Fruit fly (Drosophila melanogaster) whole organism, embryonic: ENCODE results near the gene Naxe.

Experiments used
- Ada2b ChIP-seq: fragments of 200-800 bp; sonication (Bioruptor generic); IDR thresholded peaks from 2 replicates; pipeline ENCODE4 v1.3.6; 2022; ENCODE audit warnings: missing biosample characterization, missing genetic modification characterization
- Asciz ChIP-seq: fragments of 200-800 bp; sonication (Bioruptor generic); optimal IDR thresholded peaks from 2 replicates; lab custom pipeline; 2017; ENCODE audit warnings: missing biosample characterization, mild to moderate bottlenecking, missing genetic modification characterization, missing genetic modification reagents
- Awh ChIP-seq: fragments of 200-800 bp; sonication (Bioruptor generic); IDR thresholded peaks from 2 replicates; pipeline ENCODE4, ENCODE4 v1.3.6; 2022; ENCODE audit warnings: missing biosample characterization, missing genetic modification characterization
- Bdp1 ChIP-seq: fragments of 200-800 bp; sonication (Bioruptor generic); optimal IDR thresholded peaks from 3 replicates; lab custom pipeline; 2016; ENCODE audit warnings: missing biosample characterization, missing genetic modification characterization
- Blimp-1 ChIP-seq: fragments of 200-800 bp; sonication (Bioruptor generic); optimal IDR thresholded peaks from 3 replicates; lab custom pipeline; 2018; ENCODE audit warnings: missing biosample characterization, missing genetic modification characterization, mild to moderate bottlenecking, moderate library complexity, missing genetic modification reagents
- CG10366 ChIP-seq: fragments of 200-800 bp; sonication (Bioruptor generic); IDR thresholded peaks from 2 replicates; pipeline ENCODE4 v1.3.6; 2022; ENCODE audit warnings: missing biosample characterization, missing genetic modification characterization
- CG10431 ChIP-seq: fragments of 200-800 bp; sonication (Bioruptor generic); optimal IDR thresholded peaks from 3 replicates; lab custom pipeline; 2018; ENCODE audit warnings: missing biosample characterization, mild to moderate bottlenecking, missing genetic modification characterization
- CG10979 ChIP-seq: fragments of 200-800 bp; sonication (Bioruptor generic); optimal IDR thresholded peaks from 2 replicates; lab custom pipeline; 2018; ENCODE audit warnings: missing biosample characterization, mild to moderate bottlenecking, missing genetic modification characterization, moderate library complexity
- CG11085 ChIP-seq: fragments of 200-800 bp; sonication (Bioruptor generic); IDR thresholded peaks from 2 replicates; pipeline ENCODE4 v1.3.6; 2022; ENCODE audit warnings: missing biosample characterization, missing genetic modification characterization
- CG12104 ChIP-seq: fragments of 200-800 bp; sonication (Bioruptor generic); optimal IDR thresholded peaks from 3 replicates; lab custom pipeline; 2016; ENCODE audit warnings: missing biosample characterization, missing genetic modification characterization
- CG13424 ChIP-seq: fragments of 200-800 bp; sonication (Bioruptor generic); optimal IDR thresholded peaks from 2 replicates; lab custom pipeline; 2019; ENCODE audit warnings: missing biosample characterization, mild to moderate bottlenecking, missing genetic modification characterization, moderate library complexity
- CG15601 ChIP-seq: fragments of 200-800 bp; sonication (Bioruptor generic); optimal IDR thresholded peaks from 3 replicates; lab custom pipeline; 2019; ENCODE audit warnings: missing biosample characterization, mild to moderate bottlenecking, missing genetic modification characterization, moderate library complexity
- CG16815 ChIP-seq: fragments of 200-800 bp; sonication (Bioruptor generic); optimal IDR thresholded peaks from 3 replicates; lab custom pipeline; 2017; ENCODE audit warnings: missing biosample characterization, mild to moderate bottlenecking, missing genetic modification characterization
- CG17186 ChIP-seq: fragments of 200-800 bp; sonication (Bioruptor generic); optimal IDR thresholded peaks from 3 replicates; lab custom pipeline; 2017; ENCODE audit warnings: missing biosample characterization, missing genetic modification reagents, missing genetic modification characterization
- CG2116 ChIP-seq: fragments of 200-800 bp; sonication (Bioruptor generic); optimal IDR thresholded peaks from 3 replicates; lab custom pipeline; 2018; ENCODE audit warnings: missing biosample characterization, mild to moderate bottlenecking, missing genetic modification characterization
- CG2120 ChIP-seq: fragments of 200-800 bp; sonication (Bioruptor generic); optimal IDR thresholded peaks from 3 replicates; lab custom pipeline; 2016; ENCODE audit warnings: missing biosample characterization, missing genetic modification characterization
- CG3065 ChIP-seq: fragments of 200-800 bp; sonication (Bioruptor generic); optimal IDR thresholded peaks from 2 replicates; lab custom pipeline; 2016; ENCODE audit warnings: missing biosample characterization, missing genetic modification characterization
- CG31441 ChIP-seq: fragments of 200-800 bp; sonication (Bioruptor generic); IDR thresholded peaks from 2 replicates; pipeline ENCODE4 v1.3.6; 2022; ENCODE audit warnings: missing biosample characterization, missing genetic modification characterization
- CG33213 ChIP-seq: fragments of 200-800 bp; sonication (Bioruptor generic); optimal IDR thresholded peaks from 3 replicates; lab custom pipeline; 2016; ENCODE audit warnings: missing biosample characterization, missing genetic modification characterization
- CG3847 ChIP-seq: fragments of 200-800 bp; sonication (Bioruptor generic); IDR thresholded peaks from 2 replicates; pipeline ENCODE4 v1.3.6; 2022; ENCODE audit warnings: missing biosample characterization, missing genetic modification characterization
- CG7271 ChIP-seq: fragments of 200-800 bp; sonication (Bioruptor generic); optimal IDR thresholded peaks from 2 replicates; lab custom pipeline; 2018; ENCODE audit warnings: missing biosample characterization, mild to moderate bottlenecking, missing genetic modification characterization, moderate library complexity
- CG9727 ChIP-seq: fragments of 200-800 bp; sonication (Bioruptor generic); optimal IDR thresholded peaks from 3 replicates; lab custom pipeline; 2017; ENCODE audit warnings: missing biosample characterization, mild to moderate bottlenecking, missing genetic modification characterization
- CrebB ChIP-seq: fragments of 200-800 bp; sonication (Bioruptor generic); optimal IDR thresholded peaks from 3 replicates; lab custom pipeline; 2018; ENCODE audit warnings: missing biosample characterization, mild to moderate bottlenecking, missing genetic modification characterization
- Dp ChIP-seq: fragments of 200-800 bp; sonication (Bioruptor generic); optimal IDR thresholded peaks from 2 replicates; lab custom pipeline; 2018; ENCODE audit warnings: missing biosample characterization, mild to moderate bottlenecking, missing genetic modification characterization, moderate library complexity
- ERR ChIP-seq: fragments of 200-800 bp; sonication (Bioruptor generic); optimal IDR thresholded peaks from 2 replicates; lab custom pipeline; 2016; ENCODE audit warnings: missing biosample characterization, missing genetic modification characterization
- Fer1 ChIP-seq: fragments of 200-800 bp; sonication (Bioruptor generic); optimal IDR thresholded peaks from 2 replicates; lab custom pipeline; 2017; ENCODE audit warnings: missing biosample characterization, mild to moderate bottlenecking, missing genetic modification characterization
- Hey ChIP-seq: fragments of 200-800 bp; sonication (Bioruptor generic); optimal IDR thresholded peaks from 3 replicates; lab custom pipeline; 2018; ENCODE audit warnings: missing biosample characterization, mild to moderate bottlenecking, missing genetic modification characterization
- NC2β ChIP-seq: fragments of 200-800 bp; sonication (Bioruptor generic); optimal IDR thresholded peaks from 2 replicates; lab custom pipeline; 2016; ENCODE audit warnings: missing biosample characterization, missing genetic modification characterization
- Sry-δ ChIP-seq: fragments of 200-800 bp; sonication (Bioruptor generic); optimal IDR thresholded peaks from 2 replicates; lab custom pipeline; 2016; ENCODE audit warnings: missing biosample characterization, missing genetic modification characterization
- Stat92E ChIP-seq, 3 experiments: fragments of >200 bp in 2 of 3; fragments of 200-800 bp in 1 of 3; sonication (Bioruptor generic) in 1 of 3; optimal IDR thresholded peaks; 2 replicates each; lab custom pipeline; 2017 to 2019; ENCODE audit warnings: missing biosample characterization in 3 of 3, missing genetic modification characterization in 3 of 3, mild to moderate bottlenecking in 1 of 3, moderate library complexity in 1 of 3
- aop ChIP-seq: fragments of 200-800 bp; sonication (Bioruptor generic); IDR thresholded peaks from 2 replicates; pipeline ENCODE4 v1.3.6; 2022; ENCODE audit warnings: missing biosample characterization, missing genetic modification characterization
- bbx ChIP-seq: fragments of 200-800 bp; sonication (Bioruptor generic); IDR thresholded peaks from 2 replicates; pipeline ENCODE4 v1.3.6; 2022; ENCODE audit warnings: missing biosample characterization, missing genetic modification characterization; ENCODE audit not compliant: partially characterized antibody
- bcd ChIP-seq: fragments of 200-800 bp; sonication (Bioruptor generic); optimal IDR thresholded peaks from 2 replicates; lab custom pipeline; 2017; ENCODE audit warnings: missing biosample characterization, mild to moderate bottlenecking, missing genetic modification characterization
- cato ChIP-seq: fragments of 200-800 bp; sonication (Bioruptor generic); optimal IDR thresholded peaks from 2 replicates; lab custom pipeline; 2016; ENCODE audit warnings: missing biosample characterization, missing genetic modification characterization, borderline replicate concordance
- ci ChIP-seq: fragments of 200-800 bp; sonication (Bioruptor generic); IDR thresholded peaks from 3 replicates; pipeline ENCODE4 v1.3.6; 2022; ENCODE audit warnings: missing biosample characterization, missing genetic modification characterization
- corto ChIP-seq: fragments of 200-800 bp; sonication (Bioruptor generic); optimal IDR thresholded peaks from 2 replicates; lab custom pipeline; 2016; ENCODE audit warnings: missing biosample characterization, mild to moderate bottlenecking, missing genetic modification characterization, moderate library complexity
- dm ChIP-seq: fragments of 200-800 bp; sonication (Bioruptor generic); optimal IDR thresholded peaks from 3 replicates; lab custom pipeline; 2016; ENCODE audit warnings: missing biosample characterization, missing genetic modification characterization
- dmrt99B ChIP-seq: fragments of 200-800 bp; sonication (Bioruptor generic); optimal IDR thresholded peaks from 2 replicates; lab custom pipeline; 2018; ENCODE audit warnings: missing biosample characterization, mild to moderate bottlenecking, missing genetic modification characterization, moderate library complexity
- ems ChIP-seq: fragments of 200-800 bp; sonication (Bioruptor generic); optimal IDR thresholded peaks from 3 replicates; lab custom pipeline; 2016; ENCODE audit warnings: missing biosample characterization, missing genetic modification characterization
- gem ChIP-seq: fragments of 200-800 bp; sonication (Bioruptor generic); optimal IDR thresholded peaks from 2 replicates; lab custom pipeline; 2019; ENCODE audit warnings: missing biosample characterization, mild to moderate bottlenecking, missing genetic modification characterization, moderate library complexity
- grau ChIP-seq: fragments of 200-800 bp; optimal IDR thresholded peaks from 3 replicates; lab custom pipeline; 2019; ENCODE audit warnings: missing biosample characterization, mild to moderate bottlenecking, missing genetic modification characterization, moderate library complexity
- ind ChIP-seq: fragments of 200-800 bp; sonication (Bioruptor generic); optimal IDR thresholded peaks from 3 replicates; lab custom pipeline; 2016; ENCODE audit warnings: missing biosample characterization, missing genetic modification characterization
- maf-S ChIP-seq: fragments of 200-800 bp; sonication (Bioruptor generic); optimal IDR thresholded peaks from 2 replicates; lab custom pipeline; 2016; ENCODE audit warnings: missing biosample characterization, missing genetic modification characterization
- mld ChIP-seq: fragments of 200-800 bp; sonication (Bioruptor generic); IDR thresholded peaks from 3 replicates; pipeline ENCODE4 v1.3.6; 2022; ENCODE audit warnings: missing biosample characterization, missing genetic modification characterization; ENCODE audit not compliant: partially characterized antibody
- nmo ChIP-seq: fragments of 200-800 bp; sonication (Bioruptor generic); optimal IDR thresholded peaks from 2 replicates; lab custom pipeline; 2018; ENCODE audit warnings: missing biosample characterization, mild to moderate bottlenecking, missing genetic modification characterization, moderate library complexity
- otp ChIP-seq: fragments of 200-800 bp; sonication (Bioruptor generic); IDR thresholded peaks from 3 replicates; pipeline ENCODE4, ENCODE4 v1.3.6; 2022; ENCODE audit warnings: missing biosample characterization, missing genetic modification characterization
- row ChIP-seq: fragments of 200-800 bp; sonication (Bioruptor generic); IDR thresholded peaks from 3 replicates; pipeline ENCODE4 v1.3.6; 2022; ENCODE audit warnings: missing biosample characterization, missing genetic modification characterization
- run ChIP-seq: fragments of 200-800 bp; sonication (Bioruptor generic); optimal IDR thresholded peaks from 3 replicates; lab custom pipeline; 2018; ENCODE audit warnings: missing biosample characterization, mild to moderate bottlenecking, missing genetic modification characterization
- schlank ChIP-seq: fragments of 200-800 bp; sonication (Bioruptor generic); optimal IDR thresholded peaks from 2 replicates; lab custom pipeline; 2018; ENCODE audit warnings: missing biosample characterization, mild to moderate bottlenecking, missing genetic modification characterization
- sisA ChIP-seq: fragments of 200-800 bp; sonication (Bioruptor generic); IDR thresholded peaks from 2 replicates; pipeline ENCODE4 v1.3.6; 2022; ENCODE audit warnings: missing biosample characterization, missing genetic modification characterization
- trem ChIP-seq: fragments of 200-800 bp; optimal IDR thresholded peaks from 3 replicates; lab custom pipeline; 2019; ENCODE audit warnings: missing biosample characterization, mild to moderate bottlenecking, missing genetic modification characterization, moderate library complexity

The Naxe gene

dm6 chrX:10110898-10111297, 24.9 kb upstream of the Naxe start (continued):
- TF ChIP-seq bcd (GFP tag; lab: Kevin White, UChicago) = no peak
- TF ChIP-seq Sry-δ = no peak
- TF ChIP-seq CG31441 (GFP tag; lab: Robert Waterston, UW) = no peak
- no peak for TF ChIP-seq maf-S (GFP tag; lab: Kevin White, UChicago)
- no peak for TF ChIP-seq Stat92E (GFP tag; optimal IDR thresholded peaks at IDR 0.05; lab: Kevin White, UChicago)
- no peak for TF ChIP-seq Bdp1
- TF ChIP-seq CG10431 (GFP tag; lab: Kevin White, UChicago) = no peak
- TF ChIP-seq bbx = no peak
- TF ChIP-seq dm (GFP tag; lab: Kevin White, UChicago) = no peak
- TF ChIP-seq CG10366 (GFP tag; lab: Robert Waterston, UW) = no peak
- no peak for TF ChIP-seq Awh
- TF ChIP-seq CrebB (tag; lab: Kevin White, UChicago) = no peak
- TF ChIP-seq CG11085 (GFP tag; lab: Robert Waterston, UW) = no peak
- no peak for TF ChIP-seq cato (GFP tag; lab: Kevin White, UChicago)
- TF ChIP-seq CG10979 (tag; lab: Kevin White, UChicago) = no peak
- no peak for TF ChIP-seq gem (tag; lab: Kevin White, UChicago)
- no peak for TF ChIP-seq CG2120 (GFP tag; lab: Kevin White, UChicago)
- TF ChIP-seq aop (GFP tag; lab: Robert Waterston, UW) = no peak
- TF ChIP-seq ems = no peak
- TF ChIP-seq CG2116 = no peak
- TF ChIP-seq ERR (GFP tag; lab: Kevin White, UChicago) = no peak
- no peak for TF ChIP-seq CG12104 (GFP tag; lab: Kevin White, UChicago)
- no peak for TF ChIP-seq CG7271 (tag; lab: Kevin White, UChicago)
- no peak for TF ChIP-seq nmo (GFP tag; lab: Kevin White, UChicago)
- no peak for TF ChIP-seq Blimp-1 (GFP tag; lab: Kevin White, UChicago)
- TF ChIP-seq CG3065 (GFP tag; lab: Kevin White, UChicago) = no peak
- TF ChIP-seq Fer1 = no peak
- no peak for TF ChIP-seq schlank (tag; lab: Kevin White, UChicago)
- peak; percentile 6 for TF ChIP-seq Asciz (GFP tag; lab: Kevin White, UChicago)
- TF ChIP-seq CG9727 (GFP tag; lab: Kevin White, UChicago) = peak; percentile 5
- TF ChIP-seq Ada2b (GFP tag; lab: Robert Waterston, UW) = no peak
- TF ChIP-seq otp = 0 out of 3 replicates have a peak, but pooled peaks have one; percentile 19
- peak; percentile 8 for TF ChIP-seq dmrt99B
- no peak for TF ChIP-seq ind (GFP tag; lab: Kevin White, UChicago)
- TF ChIP-seq NC2β (GFP tag; lab: Kevin White, UChicago) = no peak
- no peak for TF ChIP-seq run (tag; lab: Kevin White, UChicago)
- no peak for TF ChIP-seq sisA
- no peak for TF ChIP-seq row (GFP tag; lab: Robert Waterston, UW)
- no peak for TF ChIP-seq CG3847 (GFP tag; lab: Robert Waterston, UW)
- TF ChIP-seq grau = no peak
- peak; percentile 2 for TF ChIP-seq CG13424 (tag; lab: Kevin White, UChicago)
- TF ChIP-seq CG17186 = no peak
- no peak for TF ChIP-seq CG33213 (GFP tag; lab: Kevin White, UChicago)
- TF ChIP-seq Dp (GFP tag; lab: Kevin White, UChicago) = no peak
- 0 out of 3 replicates have a peak, but pooled peaks have one; percentile 30 for TF ChIP-seq ci (GFP tag; lab: Robert Waterston, UW)
- TF ChIP-seq trem (tag; lab: Kevin White, UChicago) = no peak
- no peak for TF ChIP-seq corto (GFP tag; lab: Kevin White, UChicago)
- TF ChIP-seq Hey = no peak
- TF ChIP-seq mld (GFP tag; lab: Robert Waterston, UW) = no peak
- no peak for TF ChIP-seq CG15601 (tag; lab: Kevin White, UChicago)
- TF ChIP-seq CG16815 (GFP tag; lab: Kevin White, UChicago) = no peak
